Fruit fly (Drosophila melanogaster) whole organism, embryonic: ENCODE data around the gene Jupiter.
A peak's percentile ranks its signal among the peaks of the same experiment; 100 is the strongest.

ENCODE experiments used
- Ada2b ChIP-seq: fragments of 200-800 bp; sonication (Bioruptor generic); IDR thresholded peaks from 2 replicates; pipeline ENCODE4 v1.3.6; 2022; ENCODE audit warnings: missing biosample characterization, missing genetic modification characterization
- CG10209 ChIP-seq: fragments of 200-800 bp; sonication (Bioruptor generic); optimal IDR thresholded peaks from 3 replicates; lab custom pipeline; 2017; ENCODE audit warnings: missing biosample characterization, mild to moderate bottlenecking, missing genetic modification characterization, missing genetic modification reagents
- CG10462 ChIP-seq: fragments of 200-800 bp; sonication (Bioruptor generic); optimal IDR thresholded peaks from 2 replicates; lab custom pipeline; 2016; ENCODE audit warnings: missing biosample characterization, missing genetic modification characterization
- CG11093 ChIP-seq: fragments of 200-800 bp; sonication (Bioruptor generic); IDR thresholded peaks from 3 replicates; pipeline ENCODE4 v1.3.6; 2022; ENCODE audit warnings: missing biosample characterization, missing genetic modification characterization
- CG11695 ChIP-seq: fragments of 200-800 bp; sonication (Bioruptor generic); IDR thresholded peaks from 3 replicates; pipeline ENCODE4 v1.3.6; 2022; ENCODE audit warnings: missing biosample characterization, missing genetic modification characterization
- CG12299 ChIP-seq: fragments of 200-800 bp; sonication (Bioruptor generic); optimal IDR thresholded peaks from 2 replicates; lab custom pipeline; 2018; ENCODE audit warnings: missing biosample characterization, mild to moderate bottlenecking, missing genetic modification characterization
- CG13123 ChIP-seq: fragments of 200-800 bp; sonication (Bioruptor generic); optimal IDR thresholded peaks from 2 replicates; lab custom pipeline; 2016; ENCODE audit warnings: missing biosample characterization, missing genetic modification characterization
- CG1603 ChIP-seq: fragments of 200-800 bp; sonication (Bioruptor generic); optimal IDR thresholded peaks from 2 replicates; lab custom pipeline; 2019; ENCODE audit warnings: missing biosample characterization, mild to moderate bottlenecking, missing genetic modification characterization, moderate library complexity
- CG16815 ChIP-seq: fragments of 200-800 bp; sonication (Bioruptor generic); optimal IDR thresholded peaks from 3 replicates; lab custom pipeline; 2017; ENCODE audit warnings: missing biosample characterization, mild to moderate bottlenecking, missing genetic modification characterization
- CG17186 ChIP-seq: fragments of 200-800 bp; sonication (Bioruptor generic); optimal IDR thresholded peaks from 3 replicates; lab custom pipeline; 2017; ENCODE audit warnings: missing biosample characterization, missing genetic modification reagents, missing genetic modification characterization
- CG2120 ChIP-seq: fragments of 200-800 bp; sonication (Bioruptor generic); optimal IDR thresholded peaks from 3 replicates; lab custom pipeline; 2016; ENCODE audit warnings: missing biosample characterization, missing genetic modification characterization
- CG2129 ChIP-seq: fragments of 200-800 bp; sonication (Bioruptor generic); IDR thresholded peaks from 2 replicates; pipeline ENCODE4 v1.3.6; 2022; ENCODE audit warnings: missing biosample characterization, missing genetic modification characterization; ENCODE audit not compliant: partially characterized antibody
- CG31365 ChIP-seq: fragments of 200-800 bp; sonication (Bioruptor generic); optimal IDR thresholded peaks from 2 replicates; lab custom pipeline; 2018; ENCODE audit warnings: missing biosample characterization, mild to moderate bottlenecking, missing genetic modification characterization
- CG31388 ChIP-seq: fragments of 200-800 bp; sonication (Bioruptor generic); optimal IDR thresholded peaks from 2 replicates; lab custom pipeline; 2016; ENCODE audit warnings: missing biosample characterization, missing genetic modification characterization
- CG3163 ChIP-seq: fragments of 200-800 bp; sonication (Bioruptor generic); optimal IDR thresholded peaks from 3 replicates; lab custom pipeline; 2016; ENCODE audit warnings: missing biosample characterization, missing genetic modification characterization
- CG43689 ChIP-seq: fragments of 200-800 bp; sonication (Bioruptor generic); IDR thresholded peaks from 2 replicates; pipeline ENCODE4 v1.3.6; 2022; ENCODE audit warnings: missing biosample characterization, missing genetic modification characterization
- CG6683 ChIP-seq: fragments of 200-800 bp; sonication (Bioruptor generic); optimal IDR thresholded peaks from 2 replicates; lab custom pipeline; 2017; ENCODE audit warnings: missing biosample characterization, mild to moderate bottlenecking, missing genetic modification characterization, missing genetic modification reagents
- CG7928 ChIP-seq: fragments of 200-800 bp; sonication (Bioruptor generic); optimal IDR thresholded peaks from 2 replicates; lab custom pipeline; 2017; ENCODE audit warnings: missing biosample characterization, mild to moderate bottlenecking, missing genetic modification characterization
- Doc3 ChIP-seq: fragments of 200-800 bp; sonication (Bioruptor generic); IDR thresholded peaks from 3 replicates; pipeline ENCODE4 v1.3.6; 2022; ENCODE audit warnings: missing biosample characterization, missing genetic modification characterization; ENCODE audit not compliant: partially characterized antibody
- Dp ChIP-seq: fragments of 200-800 bp; sonication (Bioruptor generic); optimal IDR thresholded peaks from 2 replicates; lab custom pipeline; 2018; ENCODE audit warnings: missing biosample characterization, mild to moderate bottlenecking, missing genetic modification characterization, moderate library complexity
- Fer3 ChIP-seq: fragments of 200-800 bp; sonication (Bioruptor generic); optimal IDR thresholded peaks from 2 replicates; lab custom pipeline; 2018; ENCODE audit warnings: missing biosample characterization, mild to moderate bottlenecking, missing genetic modification characterization, moderate library complexity
- HLH54F ChIP-seq: fragments of 200-800 bp; sonication (Bioruptor generic); optimal IDR thresholded peaks from 3 replicates; lab custom pipeline; 2016; ENCODE audit warnings: missing biosample characterization, missing genetic modification characterization
- HLHmδ ChIP-seq: fragments of 200-800 bp; sonication (Bioruptor generic); optimal IDR thresholded peaks from 2 replicates; lab custom pipeline; 2018; ENCODE audit warnings: missing biosample characterization, mild to moderate bottlenecking, missing genetic modification characterization, moderate library complexity
- Lpt ChIP-seq: fragments of >200 bp; optimal IDR thresholded peaks from 2 replicates; lab custom pipeline; 2018; ENCODE audit warnings: missing biosample characterization, missing genetic modification characterization
- Nf-YB ChIP-seq: fragments of 200-800 bp; sonication (Bioruptor generic); optimal IDR thresholded peaks from 3 replicates; lab custom pipeline; 2019; ENCODE audit warnings: missing biosample characterization, mild to moderate bottlenecking, missing genetic modification characterization, moderate library complexity
- NfI ChIP-seq: fragments of 200-800 bp; sonication (Bioruptor generic); optimal IDR thresholded peaks from 3 replicates; lab custom pipeline; 2018; ENCODE audit warnings: missing biosample characterization, mild to moderate bottlenecking, missing genetic modification characterization, moderate library complexity
- Ptx1 ChIP-seq: fragments of 200-800 bp; sonication (Bioruptor generic); IDR thresholded peaks from 2 replicates; pipeline ENCODE4 v1.3.6; 2022; ENCODE audit warnings: missing biosample characterization, missing genetic modification characterization
- Vsx1 ChIP-seq: fragments of 200-800 bp; sonication (Bioruptor generic); optimal IDR thresholded peaks from 2 replicates; lab custom pipeline; 2017; ENCODE audit warnings: missing biosample characterization, mild to moderate bottlenecking, missing genetic modification characterization, missing genetic modification reagents
- ato ChIP-seq: fragments of 200-800 bp; sonication (Bioruptor generic); IDR thresholded peaks from 2 replicates; pipeline ENCODE4 v1.3.6; 2022; ENCODE audit warnings: missing biosample characterization, missing genetic modification characterization; ENCODE audit not compliant: partially characterized antibody
- cas ChIP-seq: fragments of 200-800 bp; sonication (Bioruptor generic); IDR thresholded peaks from 2 replicates; pipeline ENCODE4 v1.3.6; 2022; ENCODE audit warnings: missing biosample characterization, missing genetic modification characterization
- dysf ChIP-seq: fragments of 200-800 bp; sonication (Bioruptor generic); IDR thresholded peaks from 3 replicates; pipeline ENCODE4 v1.3.6; 2022; ENCODE audit warnings: missing biosample characterization, missing genetic modification characterization
- fd3F ChIP-seq: fragments of 200-800 bp; sonication (Bioruptor generic); optimal IDR thresholded peaks from 2 replicates; lab custom pipeline; 2018; ENCODE audit warnings: missing biosample characterization, mild to moderate bottlenecking, missing genetic modification characterization, moderate library complexity
- grau ChIP-seq: fragments of 200-800 bp; optimal IDR thresholded peaks from 3 replicates; lab custom pipeline; 2019; ENCODE audit warnings: missing biosample characterization, mild to moderate bottlenecking, missing genetic modification characterization, moderate library complexity
- inv ChIP-seq: fragments of 200-800 bp; sonication (Bioruptor generic); IDR thresholded peaks from 2 replicates; pipeline ENCODE4 v1.3.6; 2022; ENCODE audit warnings: missing biosample characterization, missing genetic modification characterization; ENCODE audit not compliant: partially characterized antibody
- lmd ChIP-seq: fragments of 200-800 bp; sonication (Bioruptor generic); IDR thresholded peaks from 2 replicates; pipeline ENCODE4 v1.3.6; 2022; ENCODE audit warnings: missing biosample characterization, missing genetic modification characterization
- lola ChIP-seq, 3 experiments: fragments of >200 bp in 2 of 3; fragments of 200-800 bp in 1 of 3; sonication (Bioruptor generic) in 1 of 3; optimal IDR thresholded peaks; 2 replicates each; lab custom pipeline; 2017 to 2019; ENCODE audit warnings: missing biosample characterization in 3 of 3, missing genetic modification characterization in 3 of 3, mild to moderate bottlenecking in 1 of 3, moderate library complexity in 1 of 3
- maf-S ChIP-seq: fragments of 200-800 bp; sonication (Bioruptor generic); optimal IDR thresholded peaks from 2 replicates; lab custom pipeline; 2016; ENCODE audit warnings: missing biosample characterization, missing genetic modification characterization
- pho ChIP-seq: fragments of 200-800 bp; sonication (Bioruptor generic); optimal IDR thresholded peaks from 2 replicates; lab custom pipeline; 2016; ENCODE audit warnings: missing biosample characterization, missing genetic modification characterization
- repo ChIP-seq: fragments of 200-800 bp; sonication (Bioruptor generic); optimal IDR thresholded peaks from 2 replicates; lab custom pipeline; 2016; ENCODE audit warnings: missing biosample characterization, missing genetic modification characterization
- schlank ChIP-seq: fragments of 200-800 bp; sonication (Bioruptor generic); optimal IDR thresholded peaks from 2 replicates; lab custom pipeline; 2018; ENCODE audit warnings: missing biosample characterization, mild to moderate bottlenecking, missing genetic modification characterization
- shn ChIP-seq: fragments of 200-800 bp; sonication (Bioruptor generic); optimal IDR thresholded peaks from 3 replicates; lab custom pipeline; 2016; ENCODE audit warnings: missing biosample characterization, missing genetic modification characterization
- sima ChIP-seq: fragments of 200-800 bp; sonication (Bioruptor generic); optimal IDR thresholded peaks from 2 replicates; lab custom pipeline; 2016; ENCODE audit warnings: missing biosample characterization, missing genetic modification characterization
- sisA ChIP-seq: fragments of 200-800 bp; sonication (Bioruptor generic); IDR thresholded peaks from 2 replicates; pipeline ENCODE4 v1.3.6; 2022; ENCODE audit warnings: missing biosample characterization, missing genetic modification characterization
- slbo ChIP-seq: fragments of 200-800 bp; sonication (Bioruptor generic); IDR thresholded peaks from 2 replicates; pipeline ENCODE4 v1.3.6; 2022; ENCODE audit warnings: missing biosample characterization, missing genetic modification characterization
- so ChIP-seq: fragments of 200-800 bp; sonication (Bioruptor generic); IDR thresholded peaks from 3 replicates; pipeline ENCODE4 v1.3.6; 2022; ENCODE audit warnings: missing biosample characterization, missing genetic modification characterization
- usp ChIP-seq: fragments of >200 bp; optimal IDR thresholded peaks from 2 replicates; lab custom pipeline; 2017; ENCODE audit warnings: missing biosample characterization, missing genetic modification characterization
- vfl ChIP-seq: fragments of 200-800 bp; sonication (Bioruptor generic); optimal IDR thresholded peaks from 2 replicates; lab custom pipeline; 2016; ENCODE audit warnings: missing biosample characterization, missing genetic modification characterization
- vvl ChIP-seq: fragments of 200-800 bp; sonication (Bioruptor generic); IDR thresholded peaks from 2 replicates; pipeline ENCODE4 v1.3.6; 2022; ENCODE audit warnings: missing biosample characterization, missing genetic modification characterization
- wek ChIP-seq: fragments of 200-800 bp; sonication (Bioruptor generic); optimal IDR thresholded peaks from 3 replicates; lab custom pipeline; 2018; ENCODE audit warnings: missing biosample characterization, mild to moderate bottlenecking, missing genetic modification characterization, moderate library complexity

Gene Jupiter

DNA sequence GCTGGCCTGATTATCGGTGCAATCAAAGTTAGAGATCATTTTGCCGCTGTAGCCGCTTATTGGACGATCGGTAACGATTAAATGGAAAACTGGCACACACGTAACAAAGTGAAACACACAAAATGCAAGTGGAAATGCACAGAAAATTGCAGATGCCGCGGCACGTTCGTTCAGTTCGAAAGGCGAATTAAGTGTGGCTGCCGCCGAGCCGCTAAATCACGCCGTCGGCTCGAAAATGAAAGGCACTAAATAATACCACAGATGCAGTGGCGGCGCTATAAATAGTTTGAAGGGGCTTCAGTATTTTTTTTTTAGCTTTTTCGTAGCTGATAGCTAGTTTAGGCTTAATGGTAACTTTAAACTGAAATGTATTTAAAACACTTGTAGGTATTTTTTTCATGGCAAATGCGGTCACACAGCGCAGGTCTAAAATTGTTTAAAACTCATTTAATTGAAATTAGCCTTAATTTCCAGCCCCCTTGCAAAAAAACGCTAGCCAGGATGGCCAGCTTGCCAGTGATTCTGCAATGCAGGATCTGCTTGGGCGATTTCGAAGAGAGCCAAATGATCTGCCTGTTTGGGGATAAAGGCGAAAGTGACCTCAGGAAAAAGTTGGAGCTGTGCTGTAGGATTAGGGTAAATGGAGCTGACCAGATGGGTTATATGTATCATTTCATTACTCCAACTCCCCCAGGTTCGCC, at the start of gene Jupiter, which contains the start of gene CG14710 (continued):
- TF ChIP-seq cas (GFP tag; lab: Robert Waterston, UW) = peak; percentile 65
- TF ChIP-seq CG2120 (GFP tag; lab: Kevin White, UChicago) = peak; percentile 90
- peak; percentile 29 for TF ChIP-seq CG7928 (GFP tag; lab: Kevin White, UChicago)
- TF ChIP-seq Lpt (GFP tag; lab: Kevin White, UChicago) = no peak
- TF ChIP-seq CG2129 (GFP tag; lab: Robert Waterston, UW) = no peak
- TF ChIP-seq inv (GFP tag; lab: Robert Waterston, UW) = no peak
- TF ChIP-seq CG10209 (GFP tag; lab: Kevin White, UChicago) = peak; percentile 46
- peak; percentile 53 for TF ChIP-seq CG13123
- peak; percentile 82 for TF ChIP-seq Ptx1 (GFP tag; lab: Robert Waterston, UW)
- peak; percentile 48 for TF ChIP-seq HLHmδ (GFP tag; lab: Kevin White, UChicago)
- peak; percentile 77 for TF ChIP-seq CG1603 (tag; lab: Kevin White, UChicago)
- TF ChIP-seq Fer3 (tag; lab: Kevin White, UChicago) = peak; percentile 28
- peak; percentile 57 for TF ChIP-seq CG12299 (tag; lab: Kevin White, UChicago)
- TF ChIP-seq wek (GFP tag; lab: Kevin White, UChicago) = no peak
- TF ChIP-seq CG3163 = peak; percentile 50
- peak; percentile 83 for TF ChIP-seq HLH54F (GFP tag; lab: Kevin White, UChicago)
- peak; percentile 39 for TF ChIP-seq CG10462 (GFP tag; lab: Kevin White, UChicago)
- TF ChIP-seq lmd (GFP tag; lab: Robert Waterston, UW) = peak; percentile 63; the same call in 1 of the 2 replicates
- peak; percentile 65 for TF ChIP-seq Vsx1 (GFP tag; lab: Kevin White, UChicago)
- peak; percentile 78 for TF ChIP-seq pho
- TF ChIP-seq vvl (GFP tag; lab: Robert Waterston, UW) = peak; percentile 91
- peak; percentile 18 for TF ChIP-seq CG17186 (GFP tag; lab: Kevin White, UChicago)
- TF ChIP-seq usp (GFP tag; lab: Kevin White, UChicago) = no peak
- TF ChIP-seq repo = peak; percentile 62
- TF ChIP-seq sima (GFP tag; lab: Kevin White, UChicago) = no peak
- peak; percentile 65 for TF ChIP-seq grau (tag; lab: Kevin White, UChicago)
- no peak for TF ChIP-seq CG43689 (GFP tag; lab: Robert Waterston, UW)
- TF ChIP-seq Dp (GFP tag; lab: Kevin White, UChicago) = peak; percentile 85
- peak; percentile 74 for TF ChIP-seq maf-S (GFP tag; lab: Kevin White, UChicago)
- TF ChIP-seq fd3F (GFP tag; lab: Kevin White, UChicago) = peak; percentile 13
- peak; percentile 28 for TF ChIP-seq schlank (tag; lab: Kevin White, UChicago)
- peak; percentile 60 for TF ChIP-seq NfI (GFP tag; lab: Kevin White, UChicago)
- peak; percentile 83 for TF ChIP-seq shn (GFP tag; lab: Kevin White, UChicago)
- TF ChIP-seq Nf-YB (GFP tag; lab: Kevin White, UChicago) = peak; percentile 38
- no peak for TF ChIP-seq ato (GFP tag; lab: Robert Waterston, UW)
- TF ChIP-seq CG31388 (GFP tag; lab: Kevin White, UChicago) = no peak
- TF ChIP-seq vfl (GFP tag; lab: Kevin White, UChicago) = peak; percentile 75
- TF ChIP-seq Ada2b (GFP tag; lab: Robert Waterston, UW) = 0 out of 2 replicates have a peak, but pooled peaks have one; percentile 14
- peak; percentile 92 for TF ChIP-seq slbo (GFP tag; lab: Robert Waterston, UW)
- TF ChIP-seq CG16815 (GFP tag; lab: Kevin White, UChicago) = peak; percentile 36
- TF ChIP-seq Doc3 (GFP tag; lab: Robert Waterston, UW) = no peak
- TF ChIP-seq so = peak; percentile 80; the same call in 1 of the 3 replicates
- peak; percentile 65 for TF ChIP-seq dysf (GFP tag; lab: Robert Waterston, UW)
- no peak for TF ChIP-seq CG11695 (GFP tag; lab: Robert Waterston, UW)
- no peak for TF ChIP-seq CG31365 (tag; lab: Kevin White, UChicago)
- peak; percentile 34; the same call in 1 of the 3 replicates for TF ChIP-seq CG11093 (GFP tag; lab: Robert Waterston, UW)
- TF ChIP-seq lola (GFP tag; optimal IDR thresholded peaks at IDR 0.05; lab: Kevin White, UChicago) = peak in 1 of 3 experiments; percentile 35
- TF ChIP-seq sisA (GFP tag; lab: Robert Waterston, UW) = peak; percentile 72
- no peak for TF ChIP-seq CG6683 (GFP tag; lab: Kevin White, UChicago)
